Fruit fly (Drosophila melanogaster) whole organism, embryonic: ENCODE data around the gene Qsox2.

ENCODE experiments used
- Bteb2 ChIP-seq: fragments of 200-800 bp; sonication (Bioruptor generic); optimal IDR thresholded peaks from 2 replicates; lab custom pipeline; 2016; ENCODE audit warnings: missing biosample characterization, missing genetic modification characterization
- CG10654 ChIP-seq: fragments of 200-800 bp; sonication (Bioruptor generic); optimal IDR thresholded peaks from 2 replicates; lab custom pipeline; 2016; ENCODE audit warnings: missing biosample characterization, missing genetic modification characterization
- CG11723 ChIP-seq: fragments of 200-800 bp; sonication (Bioruptor generic); optimal IDR thresholded peaks from 2 replicates; lab custom pipeline; 2017; ENCODE audit warnings: missing biosample characterization, mild to moderate bottlenecking, missing genetic modification characterization
- CG13123 ChIP-seq: fragments of 200-800 bp; sonication (Bioruptor generic); optimal IDR thresholded peaks from 2 replicates; lab custom pipeline; 2016; ENCODE audit warnings: missing biosample characterization, missing genetic modification characterization
- CG14965 ChIP-seq: fragments of 200-800 bp; sonication (Bioruptor generic); optimal IDR thresholded peaks from 2 replicates; lab custom pipeline; 2016; ENCODE audit warnings: missing biosample characterization, missing genetic modification characterization, borderline replicate concordance
- CG15011 ChIP-seq: fragments of 200-800 bp; sonication (Bioruptor generic); optimal IDR thresholded peaks from 3 replicates; lab custom pipeline; 2018; ENCODE audit warnings: missing biosample characterization, mild to moderate bottlenecking, missing genetic modification characterization
- CG17568 ChIP-seq: fragments of 200-800 bp; sonication (Bioruptor generic); optimal IDR thresholded peaks from 2 replicates; lab custom pipeline; 2018; ENCODE audit warnings: missing biosample characterization, mild to moderate bottlenecking, missing genetic modification characterization, moderate library complexity
- CG17829 ChIP-seq: fragments of 200-800 bp; optimal IDR thresholded peaks from 2 replicates; lab custom pipeline; 2019; ENCODE audit warnings: missing biosample characterization, mild to moderate bottlenecking, missing genetic modification characterization, moderate library complexity
- CG18262 ChIP-seq: fragments of 200-800 bp; optimal IDR thresholded peaks from 3 replicates; lab custom pipeline; 2019; ENCODE audit warnings: missing biosample characterization, mild to moderate bottlenecking, missing genetic modification characterization, moderate library complexity
- CG1832 ChIP-seq: fragments of 200-800 bp; sonication (Bioruptor generic); optimal IDR thresholded peaks from 2 replicates; lab custom pipeline; 2017; ENCODE audit warnings: missing biosample characterization, mild to moderate bottlenecking, missing genetic modification characterization, inconsistent platforms
- CG18476 ChIP-seq: fragments of 200-800 bp; sonication (Bioruptor generic); optimal IDR thresholded peaks from 2 replicates; lab custom pipeline; 2016; ENCODE audit warnings: missing biosample characterization, mild to moderate bottlenecking, missing genetic modification characterization
- CG2120 ChIP-seq: fragments of 200-800 bp; sonication (Bioruptor generic); optimal IDR thresholded peaks from 3 replicates; lab custom pipeline; 2016; ENCODE audit warnings: missing biosample characterization, missing genetic modification characterization
- CG2129 ChIP-seq: fragments of 200-800 bp; sonication (Bioruptor generic); IDR thresholded peaks from 2 replicates; pipeline ENCODE4 v1.3.6; 2022; ENCODE audit warnings: missing biosample characterization, missing genetic modification characterization; ENCODE audit not compliant: partially characterized antibody
- CG2712 ChIP-seq: fragments of 200-800 bp; optimal IDR thresholded peaks from 3 replicates; lab custom pipeline; 2019; ENCODE audit warnings: missing biosample characterization, mild to moderate bottlenecking, missing genetic modification characterization, moderate library complexity
- CG7839 ChIP-seq: fragments of 200-800 bp; sonication (Bioruptor generic); optimal IDR thresholded peaks from 3 replicates; lab custom pipeline; 2018; ENCODE audit warnings: missing biosample characterization, mild to moderate bottlenecking, missing genetic modification characterization, moderate library complexity
- CG9215 ChIP-seq: fragments of 200-800 bp; sonication (Bioruptor generic); IDR thresholded peaks from 2 replicates; pipeline ENCODE4 v1.3.6; 2022; ENCODE audit warnings: missing biosample characterization, missing genetic modification characterization
- CG9609 ChIP-seq: fragments of 200-800 bp; sonication (Bioruptor generic); optimal IDR thresholded peaks from 3 replicates; lab custom pipeline; 2016; ENCODE audit warnings: missing biosample characterization, missing genetic modification characterization
- CG9797 ChIP-seq: fragments of 200-800 bp; sonication (Bioruptor generic); optimal IDR thresholded peaks from 3 replicates; lab custom pipeline; 2018; ENCODE audit warnings: missing biosample characterization, mild to moderate bottlenecking, missing genetic modification characterization
- Doc2 ChIP-seq: fragments of 200-800 bp; sonication (Bioruptor generic); IDR thresholded peaks from 2 replicates; pipeline ENCODE4 v1.3.6; 2022; ENCODE audit warnings: missing biosample characterization, missing genetic modification characterization
- Eip74EF ChIP-seq, 2 experiments: fragments of 200-800 bp in 1 of 2; fragments of >200 bp in 1 of 2; sonication (Bioruptor generic) in 1 of 2; optimal IDR thresholded peaks; 2 replicates each; lab custom pipeline; 2017 to 2019; ENCODE audit warnings: missing biosample characterization in 2 of 2, missing genetic modification characterization in 2 of 2, mild to moderate bottlenecking in 1 of 2, moderate library complexity in 1 of 2
- Fer1 ChIP-seq: fragments of 200-800 bp; sonication (Bioruptor generic); optimal IDR thresholded peaks from 2 replicates; lab custom pipeline; 2017; ENCODE audit warnings: missing biosample characterization, mild to moderate bottlenecking, missing genetic modification characterization
- Hr3 ChIP-seq: fragments of 200-800 bp; sonication (Bioruptor generic); optimal IDR thresholded peaks from 3 replicates; lab custom pipeline; 2016; ENCODE audit warnings: missing biosample characterization, missing genetic modification characterization
- Lhr ChIP-seq: fragments of 200-800 bp; sonication (Bioruptor generic); optimal IDR thresholded peaks from 3 replicates; lab custom pipeline; 2017; ENCODE audit warnings: mild to moderate bottlenecking, missing biosample characterization, missing genetic modification reagents, missing genetic modification characterization
- MTF-1 ChIP-seq: fragments of 200-800 bp; sonication (Bioruptor generic); optimal IDR thresholded peaks from 2 replicates; lab custom pipeline; 2018; ENCODE audit warnings: missing biosample characterization, mild to moderate bottlenecking, missing genetic modification characterization, borderline replicate concordance
- Nf-YA ChIP-seq: fragments of 200-800 bp; sonication (Bioruptor generic); IDR thresholded peaks from 2 replicates; pipeline ENCODE4 v1.3.6; 2022; ENCODE audit warnings: missing biosample characterization, missing genetic modification characterization
- Nf-YB ChIP-seq: fragments of 200-800 bp; sonication (Bioruptor generic); optimal IDR thresholded peaks from 3 replicates; lab custom pipeline; 2019; ENCODE audit warnings: missing biosample characterization, mild to moderate bottlenecking, missing genetic modification characterization, moderate library complexity
- Pdp1 ChIP-seq, 2 experiments: fragments of 200-800 bp; sonication (Bioruptor generic); optimal IDR thresholded peaks; 3 replicates each; lab custom pipeline; 2016; ENCODE audit warnings: missing biosample characterization in 2 of 2, missing genetic modification characterization in 2 of 2, mild to moderate bottlenecking in 1 of 2, moderate library complexity in 1 of 2
- Stat92E ChIP-seq, 3 experiments: fragments of >200 bp in 2 of 3; fragments of 200-800 bp in 1 of 3; sonication (Bioruptor generic) in 1 of 3; optimal IDR thresholded peaks; 2 replicates each; lab custom pipeline; 2017 to 2019; ENCODE audit warnings: missing biosample characterization in 3 of 3, missing genetic modification characterization in 3 of 3, mild to moderate bottlenecking in 1 of 3, moderate library complexity in 1 of 3
- Taf1 ChIP-seq: fragments of 200-800 bp; sonication (Bioruptor generic); IDR thresholded peaks from 2 replicates; pipeline ENCODE4 v1.3.6; 2022; ENCODE audit warnings: missing biosample characterization, missing genetic modification characterization
- ap ChIP-seq: fragments of 200-800 bp; sonication (Bioruptor generic); IDR thresholded peaks from 2 replicates; pipeline ENCODE4 v1.3.6; 2022; ENCODE audit warnings: missing biosample characterization, missing genetic modification characterization
- ara ChIP-seq: fragments of 200-800 bp; sonication (Bioruptor generic); IDR thresholded peaks from 2 replicates; pipeline ENCODE4 v1.3.6; 2022; ENCODE audit warnings: missing biosample characterization, missing genetic modification characterization
- ase ChIP-seq: fragments of 200-800 bp; sonication (Bioruptor generic); IDR thresholded peaks from 3 replicates; pipeline ENCODE4 v1.3.6; 2022; ENCODE audit warnings: missing biosample characterization, missing genetic modification characterization
- ato ChIP-seq: fragments of 200-800 bp; sonication (Bioruptor generic); IDR thresholded peaks from 2 replicates; pipeline ENCODE4 v1.3.6; 2022; ENCODE audit warnings: missing biosample characterization, missing genetic modification characterization; ENCODE audit not compliant: partially characterized antibody
- chinmo ChIP-seq: fragments of 200-800 bp; sonication (Bioruptor generic); IDR thresholded peaks from 4 replicates; pipeline ENCODE4 v1.3.6; 2022; ENCODE audit warnings: missing biosample characterization, missing genetic modification characterization; ENCODE audit not compliant: partially characterized antibody
- croc ChIP-seq: fragments of 200-800 bp; sonication (Bioruptor generic); conservative IDR thresholded peaks from 3 replicates; pipeline ENCODE4 v1.3.6; 2022; ENCODE audit warnings: missing biosample characterization, missing genetic modification characterization
- danr ChIP-seq: fragments of 200-800 bp; sonication (Bioruptor generic); IDR thresholded peaks from 2 replicates; pipeline ENCODE4 v1.3.6; 2022; ENCODE audit warnings: missing biosample characterization, missing genetic modification characterization
- dimm ChIP-seq: fragments of 200-800 bp; sonication (Bioruptor generic); IDR thresholded peaks from 2 replicates; pipeline ENCODE4 v1.3.6; 2022; ENCODE audit warnings: missing biosample characterization, missing genetic modification characterization
- dmrt11E ChIP-seq: fragments of 200-800 bp; sonication (Bioruptor generic); optimal IDR thresholded peaks from 3 replicates; lab custom pipeline; 2018; ENCODE audit warnings: missing biosample characterization, mild to moderate bottlenecking, missing genetic modification characterization, moderate library complexity
- eyg ChIP-seq: fragments of 200-800 bp; sonication (Bioruptor generic); optimal IDR thresholded peaks from 3 replicates; lab custom pipeline; 2016; ENCODE audit warnings: missing biosample characterization, missing genetic modification characterization
- ftz-f1 ChIP-seq: fragments of 200-800 bp; sonication (Bioruptor generic); optimal IDR thresholded peaks from 2 replicates; lab custom pipeline; 2016; ENCODE audit warnings: missing biosample characterization, missing genetic modification characterization
- inv ChIP-seq: fragments of 200-800 bp; sonication (Bioruptor generic); IDR thresholded peaks from 2 replicates; pipeline ENCODE4 v1.3.6; 2022; ENCODE audit warnings: missing biosample characterization, missing genetic modification characterization; ENCODE audit not compliant: partially characterized antibody
- mam ChIP-seq: fragments of 200-800 bp; sonication (Bioruptor generic); optimal IDR thresholded peaks from 3 replicates; lab custom pipeline; 2016; ENCODE audit warnings: missing biosample characterization, missing genetic modification characterization
- mld ChIP-seq: fragments of 200-800 bp; sonication (Bioruptor generic); IDR thresholded peaks from 3 replicates; pipeline ENCODE4 v1.3.6; 2022; ENCODE audit warnings: missing biosample characterization, missing genetic modification characterization; ENCODE audit not compliant: partially characterized antibody
- nom ChIP-seq: fragments of 200-800 bp; sonication (Bioruptor generic); optimal IDR thresholded peaks from 2 replicates; lab custom pipeline; 2017; ENCODE audit warnings: missing biosample characterization, missing genetic modification characterization, mild to moderate bottlenecking, moderate library complexity, missing genetic modification reagents
- rib ChIP-seq: fragments of 200-800 bp; sonication (Bioruptor generic); IDR thresholded peaks from 2 replicates; pipeline ENCODE4 v1.3.6; 2022; ENCODE audit warnings: missing biosample characterization, missing genetic modification characterization
- run ChIP-seq: fragments of 200-800 bp; sonication (Bioruptor generic); optimal IDR thresholded peaks from 3 replicates; lab custom pipeline; 2018; ENCODE audit warnings: missing biosample characterization, mild to moderate bottlenecking, missing genetic modification characterization
- sens-2 ChIP-seq: fragments of 200-800 bp; sonication (Bioruptor generic); IDR thresholded peaks from 2 replicates; pipeline ENCODE4 v1.3.6; 2022; ENCODE audit warnings: missing biosample characterization, missing genetic modification characterization
- slbo ChIP-seq: fragments of 200-800 bp; sonication (Bioruptor generic); IDR thresholded peaks from 2 replicates; pipeline ENCODE4 v1.3.6; 2022; ENCODE audit warnings: missing biosample characterization, missing genetic modification characterization
- slp2 ChIP-seq: fragments of 200-800 bp; sonication (Bioruptor generic); optimal IDR thresholded peaks from 2 replicates; lab custom pipeline; 2016; ENCODE audit warnings: missing biosample characterization, missing genetic modification characterization
- so ChIP-seq: fragments of 200-800 bp; sonication (Bioruptor generic); IDR thresholded peaks from 3 replicates; pipeline ENCODE4 v1.3.6; 2022; ENCODE audit warnings: missing biosample characterization, missing genetic modification characterization
- zen ChIP-seq: fragments of 200-800 bp; sonication (Bioruptor generic); optimal IDR thresholded peaks from 3 replicates; lab custom pipeline; 2018; ENCODE audit warnings: missing biosample characterization, mild to moderate bottlenecking, missing genetic modification characterization, moderate library complexity

Gene Qsox2

dm6 chr3R:21864992-21865391, 48.6 kb upstream of the Qsox2 start, which contains the start of gene lsn (continued):
- TF ChIP-seq dimm (GFP tag; lab: Robert Waterston, UW), result no peak
- no peak for TF ChIP-seq inv (GFP tag; lab: Robert Waterston, UW)
- TF ChIP-seq Nf-YB (GFP tag; lab: Kevin White, UChicago), result peak; percentile 13
- TF ChIP-seq CG18262 (tag; lab: Kevin White, UChicago), result no peak
- TF ChIP-seq Fer1 (GFP tag; lab: Kevin White, UChicago), result peak; percentile 57
- TF ChIP-seq ftz-f1, result no peak
- no peak for TF ChIP-seq sens-2 (GFP tag; lab: Robert Waterston, UW)
- TF ChIP-seq nom (GFP tag; lab: Kevin White, UChicago), result no peak
- no peak for TF ChIP-seq Doc2 (GFP tag; lab: Robert Waterston, UW)
- no peak for TF ChIP-seq CG15011 (GFP tag; lab: Kevin White, UChicago)
- no peak for TF ChIP-seq run
- TF ChIP-seq CG7839 (tag; lab: Kevin White, UChicago), result no peak
- no peak for TF ChIP-seq ara
- TF ChIP-seq CG10654, result no peak
- TF ChIP-seq ato (GFP tag; lab: Robert Waterston, UW), result no peak
- no peak for TF ChIP-seq CG11723 (GFP tag; lab: Kevin White, UChicago)
- TF ChIP-seq ase (GFP tag; lab: Robert Waterston, UW), result no peak
- TF ChIP-seq Hr3 (GFP tag; lab: Kevin White, UChicago), result no peak
- no peak for TF ChIP-seq Nf-YA (GFP tag; lab: Robert Waterston, UW)
- TF ChIP-seq zen (tag; lab: Kevin White, UChicago), result no peak
- TF ChIP-seq Stat92E (GFP tag; optimal IDR thresholded peaks at IDR 0.05; lab: Kevin White, UChicago), result no peak
- TF ChIP-seq dmrt11E (tag; lab: Kevin White, UChicago), result peak; percentile 18
- TF ChIP-seq mld (GFP tag; lab: Robert Waterston, UW), result no peak
- peak in 1 of 2 experiments; percentile 16 for TF ChIP-seq Pdp1 (GFP tag; optimal IDR thresholded peaks at IDR 0.05; lab: Kevin White, UChicago)
- no peak for TF ChIP-seq slp2 (GFP tag; lab: Kevin White, UChicago)
- TF ChIP-seq croc (GFP tag; lab: Robert Waterston, UW), result no peak
- no peak for TF ChIP-seq CG14965 (GFP tag; lab: Kevin White, UChicago)
- TF ChIP-seq chinmo (GFP tag; lab: Robert Waterston, UW), result no peak
- no peak for TF ChIP-seq CG9797 (GFP tag; lab: Kevin White, UChicago)
- peak; percentile 2 for TF ChIP-seq Lhr
- no peak for TF ChIP-seq CG9215 (GFP tag; lab: Robert Waterston, UW)
- TF ChIP-seq mam, result no peak
- TF ChIP-seq CG17568 (GFP tag; lab: Kevin White, UChicago), result peak; percentile 73
- TF ChIP-seq danr (GFP tag; lab: Robert Waterston, UW), result no peak
- no peak for TF ChIP-seq MTF-1
- no peak for TF ChIP-seq Bteb2 (GFP tag; lab: Kevin White, UChicago)
- TF ChIP-seq CG2712 (tag; lab: Kevin White, UChicago), result peak; percentile 2
- TF ChIP-seq CG1832 (GFP tag; lab: Kevin White, UChicago), result no peak
- TF ChIP-seq CG9609 (GFP tag; lab: Kevin White, UChicago), result no peak
- TF ChIP-seq rib, result no peak
- TF ChIP-seq ap (GFP tag; lab: Robert Waterston, UW), result no peak
- TF ChIP-seq eyg (GFP tag; lab: Kevin White, UChicago), result no peak
- peak; percentile 29 for TF ChIP-seq CG17829 (tag; lab: Kevin White, UChicago)
- TF ChIP-seq CG13123 (GFP tag; lab: Kevin White, UChicago), result no peak
- no peak for TF ChIP-seq CG18476 (GFP tag; lab: Kevin White, UChicago)
- TF ChIP-seq CG2129 (GFP tag; lab: Robert Waterston, UW), result no peak
- no peak for TF ChIP-seq CG2120 (GFP tag; lab: Kevin White, UChicago)
- TF ChIP-seq Eip74EF (GFP tag; optimal IDR thresholded peaks at IDR 0.05; lab: Kevin White, UChicago), result no peak
- no peak for TF ChIP-seq Taf1
- TF ChIP-seq slbo (GFP tag; lab: Robert Waterston, UW), result no peak
- TF ChIP-seq so (GFP tag; lab: Robert Waterston, UW), result no peak
